Fruit fly (Drosophila melanogaster) whole organism, prepupa: ENCODE data around the gene CG34135.
A peak's percentile ranks its signal among the peaks of the same experiment; 100 is the strongest.

Source experiments
- CG11294 ChIP-seq: fragments of 200-800 bp; sonication (Bioruptor generic); IDR thresholded peaks from 2 replicates; pipeline ENCODE4 v1.3.6; 2022; ENCODE audit warnings: missing biosample characterization, missing genetic modification characterization
- CG3032 ChIP-seq: fragments of 200-800 bp; optimal IDR thresholded peaks from 2 replicates; lab custom pipeline; 2019; ENCODE audit warnings: missing biosample characterization, mild to moderate bottlenecking, missing genetic modification characterization, moderate library complexity
- CG6163 ChIP-seq: fragments of 200-800 bp; sonication (Bioruptor generic); IDR thresholded peaks from 3 replicates; pipeline ENCODE4 v1.3.6; 2022; ENCODE audit warnings: missing biosample characterization, missing genetic modification characterization
- CG6854 ChIP-seq: fragments of 200-800 bp; sonication (Bioruptor generic); optimal IDR thresholded peaks from 2 replicates; lab custom pipeline; 2017; ENCODE audit warnings: missing biosample characterization, mild to moderate bottlenecking, missing genetic modification characterization
- Hr38 ChIP-seq: sonication (Bioruptor generic); optimal IDR thresholded peaks from 2 replicates; lab custom pipeline; 2016; ENCODE audit warnings: missing biosample characterization, missing genetic modification characterization
- Hr39 ChIP-seq: fragments of 200-800 bp; sonication (Bioruptor generic); optimal IDR thresholded peaks from 2 replicates; lab custom pipeline; 2016; ENCODE audit warnings: missing biosample characterization, missing genetic modification characterization
- Lpt ChIP-seq: fragments of 200-800 bp; sonication (Bioruptor generic); optimal IDR thresholded peaks from 3 replicates; lab custom pipeline; 2016; ENCODE audit warnings: missing biosample characterization, missing genetic modification characterization
- OdsH ChIP-seq: fragments of 200-800 bp; sonication (Bioruptor generic); optimal IDR thresholded peaks from 3 replicates; lab custom pipeline; 2016; ENCODE audit warnings: missing biosample characterization, missing genetic modification characterization
- Sox102F ChIP-seq: fragments of 200-800 bp; sonication (Bioruptor generic); optimal IDR thresholded peaks from 2 replicates; lab custom pipeline; 2016; ENCODE audit warnings: missing biosample characterization, mild to moderate bottlenecking, missing genetic modification characterization
- Sox15 ChIP-seq: fragments of 200-800 bp; sonication (Bioruptor generic); optimal IDR thresholded peaks from 3 replicates; lab custom pipeline; 2016; ENCODE audit warnings: missing biosample characterization, missing genetic modification characterization

DNA sequence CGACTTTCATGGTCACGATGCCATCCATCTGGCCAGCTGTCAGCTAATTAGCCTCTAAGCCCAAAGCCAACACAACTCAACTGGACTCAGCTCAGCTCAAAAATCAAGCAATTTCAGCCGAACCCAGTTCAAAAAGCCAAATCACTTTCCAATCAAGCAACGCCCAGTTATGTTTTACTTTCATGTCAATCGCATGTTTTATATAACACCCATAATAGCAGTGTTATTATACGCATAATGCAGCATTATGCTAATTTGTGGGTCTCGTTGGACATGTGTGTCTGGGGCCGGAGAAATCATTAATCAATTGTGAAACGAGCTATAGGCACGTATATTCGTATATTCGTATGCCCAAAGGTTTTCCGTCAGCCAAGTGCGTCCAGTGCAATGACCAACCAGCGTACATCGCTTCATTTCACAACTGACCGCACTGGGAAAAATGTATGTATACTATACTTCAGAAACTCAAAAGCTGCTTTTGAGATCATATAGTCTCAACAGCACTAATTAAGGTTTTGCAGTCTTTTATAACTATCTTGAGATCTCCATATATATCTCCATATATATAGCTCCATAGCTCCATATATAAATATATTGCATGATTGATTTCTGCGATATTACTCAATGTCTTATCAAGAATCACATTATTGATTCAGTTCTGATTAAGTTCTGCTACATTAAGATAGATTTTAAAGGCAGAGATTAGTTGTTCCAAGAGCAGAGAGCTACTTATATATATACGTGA is 19.7 kb upstream of the CG34135 start:
- TF ChIP-seq Hr38 (GFP tag; lab: Kevin White, UChicago) (no peak), CG6163 (no peak), CG6854 (GFP tag; lab: Kevin White, UChicago) (peak; percentile 28), OdsH (GFP tag; lab: Kevin White, UChicago) (no peak), CG3032 (tag; lab: Kevin White, UChicago) (no peak), Lpt (peak; percentile 19), Sox102F (GFP tag; lab: Kevin White, UChicago) (no peak), Hr39 (GFP tag; lab: Kevin White, UChicago) (no peak), Sox15 (no peak), CG11294 (no peak)
